Worm (Caenorhabditis elegans): ENCODE data around the gene Y38E10A.17.

Y38E10A.17 gene

ce11 chrII:12634749-12635318 is at the start of gene Y38E10A.17:
TSS of gene Y38E10A.17 (minus strand) at chrII:12634799.
- TF ChIP-seq sma-9 (GFP tag; optimal IDR thresholded peaks at IDR 0.05): peak; percentile 44
- no peak for TF ChIP-seq sma-9 (tag; optimal IDR thresholded peaks at IDR 0.05)
- no peak for TF ChIP-seq peb-1 (tag; optimal IDR thresholded peaks at IDR 0.05)

DNA sequence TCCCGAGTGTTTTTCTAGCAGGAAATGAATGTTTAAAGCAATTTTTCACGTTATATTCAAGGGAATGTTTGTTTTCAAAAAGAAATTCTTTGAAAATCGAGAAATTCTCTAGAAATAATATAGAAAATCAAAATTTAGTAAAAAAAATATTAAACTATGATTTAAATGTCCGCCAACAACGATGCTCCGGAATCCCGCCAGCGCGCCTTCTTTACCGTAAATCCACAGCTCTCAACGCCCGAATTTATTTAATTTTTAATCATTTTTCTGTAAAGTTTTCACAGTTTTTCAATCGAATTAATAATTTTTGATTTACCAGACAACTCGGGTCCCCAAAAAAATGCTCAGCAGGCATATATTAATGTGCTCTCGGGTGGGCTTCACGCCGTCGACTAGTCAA is 45.0 kb upstream of the Y38E10A.17 start, which contains the start of the genes Y38E10A.33 and cox-10:
Gene Y38E10A.33, minus strand, starts transcription at position 12 of the 400 bp plus-strand sequence.
Gene cox-10, plus strand, starts transcription at position 320 of the 400 bp plus-strand sequence.
- TF ChIP-seq nhr-77 (tag; optimal IDR thresholded peaks at IDR 0.05) (no peak), nhr-10 (tag; optimal IDR thresholded peaks at IDR 0.05) (no peak), ceh-16 (tag; optimal IDR thresholded peaks at IDR 0.05) (no peak), ztf-1 (GFP tag; conservative IDR thresholded peaks at IDR 0.05) (no peak), ZK546.5 (tag; optimal IDR thresholded peaks at IDR 0.05) (no peak), nhr-6 (tag; optimal IDR thresholded peaks at IDR 0.05) (no peak), lin-39 (tag; optimal IDR thresholded peaks at IDR 0.05) (no peak), sma-9 (GFP tag; optimal IDR thresholded peaks at IDR 0.05) (no peak), sma-9 (tag; optimal IDR thresholded peaks at IDR 0.05) (no peak), aly-2 (tag; optimal IDR thresholded peaks at IDR 0.05) (no peak), nhr-21 (tag; optimal IDR thresholded peaks at IDR 0.05) (peak; percentile 38), lin-13 (GFP tag; optimal IDR thresholded peaks at IDR 0.05) (peak; percentile 73), Y55F3AM.14 (GFP tag; optimal IDR thresholded peaks at IDR 0.05) (no peak), mab-5 (tag; optimal IDR thresholded peaks at IDR 0.05) (peak; percentile 54), nhr-237 (tag; optimal IDR thresholded peaks at IDR 0.05) (peak; percentile 36), unc-55 (GFP tag; optimal IDR thresholded peaks at IDR 0.05) (peak; percentile 78), mbf-1 (tag; optimal IDR thresholded peaks at IDR 0.05) (no peak), egl-27 (tag; optimal IDR thresholded peaks at IDR 0.05) (no peak), sem-4 (tag; optimal IDR thresholded peaks at IDR 0.05) (peak; percentile 30), C34F6.9 (tag; optimal IDR thresholded peaks at IDR 0.05) (peak; percentile 61), elt-1 (tag; optimal IDR thresholded peaks at IDR 0.05) (no peak), crh-2 (tag; optimal IDR thresholded peaks at IDR 0.05) (peak; percentile 45), nhr-129 (tag; optimal IDR thresholded peaks at IDR 0.05) (no peak), blmp-1 (tag; optimal IDR thresholded peaks at IDR 0.05; ENCODE audit: insufficient read depth) (no peak), ceh-82 (tag; optimal IDR thresholded peaks at IDR 0.05) (no peak), alr-1 (tag; optimal IDR thresholded peaks at IDR 0.05) (no peak), ama-1 (optimal IDR thresholded peaks at IDR 0.05) (no peak), dmd-4 (tag; optimal IDR thresholded peaks at IDR 0.05) (no peak), skn-1 (tag; optimal IDR thresholded peaks at IDR 0.05) (no peak), unc-62 (GFP tag; optimal IDR thresholded peaks at IDR 0.05) (no peak), ztf-11 (tag; optimal IDR thresholded peaks at IDR 0.05) (no peak), R02D3.7 (tag; optimal IDR thresholded peaks at IDR 0.05) (peak; percentile 97), zag-1 (tag; optimal IDR thresholded peaks at IDR 0.05) (no peak), nhr-23 (tag; optimal IDR thresholded peaks at IDR 0.05) (no peak), elt-3 (tag; optimal IDR thresholded peaks at IDR 0.05) (no peak), sma-3 (GFP tag; optimal IDR thresholded peaks at IDR 0.05) (peak; percentile 56), nhr-11 (tag; optimal IDR thresholded peaks at IDR 0.05) (no peak), peb-1 (tag; optimal IDR thresholded peaks at IDR 0.05) (no peak), lsy-2 (tag; optimal IDR thresholded peaks at IDR 0.05) (peak; percentile 33 to 68), F13H6.1 (tag; optimal IDR thresholded peaks at IDR 0.05) (peak; percentile 57), snpc-4 (tag; optimal IDR thresholded peaks at IDR 0.05) (peak; percentile 69), nhr-25 (tag; optimal IDR thresholded peaks at IDR 0.05) (peak; percentile 50), lin-11 (tag; optimal IDR thresholded peaks at IDR 0.05) (peak; percentile 23), unc-39 (tag; optimal IDR thresholded peaks at IDR 0.05) (no peak), ztf-4 (tag; optimal IDR thresholded peaks at IDR 0.05) (no peak), gmeb-1 (tag; optimal IDR thresholded peaks at IDR 0.05) (peak; percentile 98), nhr-12 (tag; optimal IDR thresholded peaks at IDR 0.05) (no peak), fos-1 (tag; optimal IDR thresholded peaks at IDR 0.05) (no peak), mdl-1 (tag; optimal IDR thresholded peaks at IDR 0.05) (no peak)
